Fruit fly (Drosophila melanogaster) whole organism, pupa: ENCODE data around the gene Gdap1.

Source experiments
- CG10348 ChIP-seq: fragments of 200-800 bp; sonication (Bioruptor generic); IDR thresholded peaks from 2 replicates; pipeline ENCODE4 v1.3.6; 2022; ENCODE audit warnings: missing biosample characterization, missing genetic modification characterization
- CG12605 ChIP-seq: fragments of 200-800 bp; sonication (Bioruptor generic); IDR thresholded peaks from 2 replicates; pipeline ENCODE4 v1.3.6; 2022; ENCODE audit warnings: missing biosample characterization, missing genetic modification characterization
- CG13204 ChIP-seq: fragments of 200-800 bp; sonication (Bioruptor generic); optimal IDR thresholded peaks from 2 replicates; lab custom pipeline; 2018; ENCODE audit warnings: missing biosample characterization, mild to moderate bottlenecking, missing genetic modification characterization, moderate library complexity
- CG14655 ChIP-seq: fragments of 200-800 bp; sonication (Bioruptor generic); optimal IDR thresholded peaks from 3 replicates; lab custom pipeline; 2017; ENCODE audit warnings: mild to moderate bottlenecking, missing biosample characterization, missing genetic modification reagents, missing genetic modification characterization
- CG15710 ChIP-seq: fragments of 200-800 bp; sonication (Bioruptor generic); optimal IDR thresholded peaks from 2 replicates; lab custom pipeline; 2018; ENCODE audit warnings: missing biosample characterization, mild to moderate bottlenecking, missing genetic modification characterization, moderate library complexity
- CG17806 ChIP-seq: fragments of 200-800 bp; sonication (Bioruptor generic); optimal IDR thresholded peaks from 2 replicates; lab custom pipeline; 2018; ENCODE audit warnings: missing biosample characterization, mild to moderate bottlenecking, missing genetic modification characterization, moderate library complexity
- CG32121 ChIP-seq: fragments of 200-800 bp; sonication (Bioruptor generic); IDR thresholded peaks from 2 replicates; pipeline ENCODE4 v1.3.6; 2022; ENCODE audit warnings: missing biosample characterization, missing genetic modification characterization
- CG34367 ChIP-seq: fragments of 200-800 bp; sonication (Bioruptor generic); optimal IDR thresholded peaks from 2 replicates; lab custom pipeline; 2018; ENCODE audit warnings: missing biosample characterization, mild to moderate bottlenecking, missing genetic modification characterization
- CG4496 ChIP-seq: fragments of 200-800 bp; sonication (Bioruptor generic); IDR thresholded peaks from 3 replicates; pipeline ENCODE4 v1.3.6; 2022; ENCODE audit warnings: missing biosample characterization, missing genetic modification characterization
- CG8159 ChIP-seq: fragments of 200-800 bp; sonication (Bioruptor generic); optimal IDR thresholded peaks from 3 replicates; lab custom pipeline; 2018; ENCODE audit warnings: missing biosample characterization, mild to moderate bottlenecking, missing genetic modification characterization, moderate library complexity
- CG8301 ChIP-seq: fragments of 200-800 bp; sonication (Bioruptor generic); optimal IDR thresholded peaks from 2 replicates; lab custom pipeline; 2018; ENCODE audit warnings: missing biosample characterization, mild to moderate bottlenecking, missing genetic modification characterization
- CG9948 ChIP-seq: fragments of 200-800 bp; sonication (Bioruptor generic); optimal IDR thresholded peaks from 2 replicates; lab custom pipeline; 2018; ENCODE audit warnings: missing biosample characterization, mild to moderate bottlenecking, missing genetic modification characterization, moderate library complexity
- D1 ChIP-seq: fragments of 200-800 bp; sonication (Bioruptor generic); optimal IDR thresholded peaks from 2 replicates; lab custom pipeline; 2018; ENCODE audit warnings: missing biosample characterization, mild to moderate bottlenecking, missing genetic modification characterization, moderate library complexity
- EcR ChIP-seq: fragments of 200-800 bp; sonication (Bioruptor generic); optimal IDR thresholded peaks from 3 replicates; lab custom pipeline; 2019; ENCODE audit warnings: missing biosample characterization, missing genetic modification characterization, mild to moderate bottlenecking, moderate library complexity, missing genetic modification reagents
- Ets98B ChIP-seq: fragments of 200-800 bp; sonication (Bioruptor generic); IDR thresholded peaks from 2 replicates; pipeline ENCODE4 v1.3.6; 2022; ENCODE audit warnings: missing biosample characterization, missing genetic modification characterization
- Pif1A ChIP-seq: fragments of 200-800 bp; sonication (Bioruptor generic); optimal IDR thresholded peaks from 3 replicates; lab custom pipeline; 2016; ENCODE audit warnings: missing biosample characterization, missing genetic modification characterization
- Pif1B ChIP-seq: fragments of 200-800 bp; sonication (Bioruptor generic); optimal IDR thresholded peaks from 3 replicates; lab custom pipeline; 2016; ENCODE audit warnings: missing biosample characterization, missing genetic modification characterization
- Snoo ChIP-seq: fragments of 200-800 bp; sonication (Bioruptor generic); optimal IDR thresholded peaks from 3 replicates; lab custom pipeline; 2017; ENCODE audit warnings: missing biosample characterization, mild to moderate bottlenecking, missing genetic modification characterization, inconsistent platforms
- fd96Ca ChIP-seq: fragments of 200-800 bp; sonication (Bioruptor generic); IDR thresholded peaks from 3 replicates; pipeline ENCODE4 v1.3.6; 2022; ENCODE audit warnings: missing biosample characterization, missing genetic modification characterization
- gl ChIP-seq: fragments of 200-800 bp; sonication (Bioruptor generic); optimal IDR thresholded peaks from 2 replicates; lab custom pipeline; 2018; ENCODE audit warnings: missing biosample characterization, mild to moderate bottlenecking, missing genetic modification characterization
- rn ChIP-seq: fragments of 200-800 bp; sonication (Bioruptor generic); IDR thresholded peaks from 2 replicates; pipeline ENCODE4 v1.3.6; 2022; ENCODE audit warnings: missing biosample characterization, missing genetic modification characterization

Gene Gdap1

DNA sequence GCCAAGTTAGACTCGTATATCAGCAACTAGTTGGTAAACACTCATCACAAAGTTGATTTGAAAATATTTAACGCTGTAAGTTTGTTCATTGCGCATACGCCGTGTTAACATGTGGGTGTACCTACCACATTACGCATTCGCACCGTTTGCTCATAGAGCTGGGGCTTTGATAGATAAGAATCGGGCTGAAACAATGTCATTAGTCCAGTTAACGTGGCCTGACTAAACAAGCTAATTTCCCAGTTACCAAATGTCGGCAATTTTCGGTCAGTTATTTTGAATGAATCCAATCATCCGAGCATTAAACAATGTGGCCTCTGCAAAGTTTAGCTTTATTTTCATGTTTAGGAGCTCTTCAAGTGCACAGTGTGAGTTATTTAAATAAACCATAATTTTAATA lies 12.6 kb upstream of the Gdap1 start, which contains the start of gene CG4597:
Gene CG4597, plus strand, starts transcription at position 301 of the 400 bp plus-strand sequence.
- no peak for TF ChIP-seq gl
- TF ChIP-seq Snoo (tag; lab: Kevin White, UChicago) = no peak
- TF ChIP-seq fd96Ca (GFP tag; lab: Robert Waterston, UW) = no peak
- TF ChIP-seq CG13204 (GFP tag; lab: Kevin White, UChicago) = no peak
- TF ChIP-seq EcR (GFP tag; lab: Kevin White, UChicago) = no peak
- TF ChIP-seq CG34367 (tag; lab: Kevin White, UChicago) = no peak
- no peak for TF ChIP-seq CG9948 (tag; lab: Kevin White, UChicago)
- no peak for TF ChIP-seq CG8159 (tag; lab: Kevin White, UChicago)
- no peak for TF ChIP-seq Pif1A (GFP tag; lab: Kevin White, UChicago)
- TF ChIP-seq Ets98B = no peak
- no peak for TF ChIP-seq CG4496 (GFP tag; lab: Robert Waterston, UW)
- no peak for TF ChIP-seq Pif1B (GFP tag; lab: Kevin White, UChicago)
- no peak for TF ChIP-seq CG15710 (tag; lab: Kevin White, UChicago)
- no peak for TF ChIP-seq rn (GFP tag; lab: Robert Waterston, UW)
- TF ChIP-seq CG14655 (GFP tag; lab: Kevin White, UChicago) = no peak
- no peak for TF ChIP-seq CG8301 (tag; lab: Kevin White, UChicago)
- TF ChIP-seq D1 (tag; lab: Kevin White, UChicago) = no peak
- no peak for TF ChIP-seq CG32121

DNA sequence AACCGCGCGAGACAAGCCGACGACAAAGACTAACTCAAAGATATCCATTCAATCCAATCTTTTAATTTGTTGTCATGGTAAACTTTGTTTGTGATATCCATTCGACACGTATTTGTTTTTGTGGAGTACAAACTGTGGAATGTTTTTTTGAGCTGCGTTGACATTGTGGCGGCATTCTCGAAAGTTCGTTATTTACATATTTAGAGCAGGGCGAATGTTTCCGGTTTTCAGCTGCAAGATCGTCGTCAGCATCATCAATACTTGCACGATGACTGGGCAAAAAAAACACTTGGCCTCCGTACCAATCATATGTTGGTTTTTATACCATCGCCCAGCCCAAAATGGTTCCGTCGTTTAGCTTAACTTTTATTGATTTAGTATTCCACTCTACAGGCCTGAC lies 11.2 kb upstream of the Gdap1 start:
- no peak for TF ChIP-seq rn (GFP tag; lab: Robert Waterston, UW)
- no peak for TF ChIP-seq Ets98B
- TF ChIP-seq CG9948 (tag; lab: Kevin White, UChicago) = no peak
- TF ChIP-seq CG17806 = no peak
- TF ChIP-seq CG32121 = no peak
- TF ChIP-seq gl = no peak
- TF ChIP-seq CG34367 (tag; lab: Kevin White, UChicago) = no peak
- TF ChIP-seq CG14655 (GFP tag; lab: Kevin White, UChicago) = no peak
- TF ChIP-seq CG12605 (GFP tag; lab: Robert Waterston, UW) = no peak
- no peak for TF ChIP-seq CG15710 (tag; lab: Kevin White, UChicago)
- TF ChIP-seq CG10348 (GFP tag; lab: Robert Waterston, UW) = no peak
- no peak for TF ChIP-seq Snoo (tag; lab: Kevin White, UChicago)
- TF ChIP-seq Pif1A (GFP tag; lab: Kevin White, UChicago) = no peak
- TF ChIP-seq CG8301 (tag; lab: Kevin White, UChicago) = no peak
- TF ChIP-seq CG8159 (tag; lab: Kevin White, UChicago) = no peak

DNA sequence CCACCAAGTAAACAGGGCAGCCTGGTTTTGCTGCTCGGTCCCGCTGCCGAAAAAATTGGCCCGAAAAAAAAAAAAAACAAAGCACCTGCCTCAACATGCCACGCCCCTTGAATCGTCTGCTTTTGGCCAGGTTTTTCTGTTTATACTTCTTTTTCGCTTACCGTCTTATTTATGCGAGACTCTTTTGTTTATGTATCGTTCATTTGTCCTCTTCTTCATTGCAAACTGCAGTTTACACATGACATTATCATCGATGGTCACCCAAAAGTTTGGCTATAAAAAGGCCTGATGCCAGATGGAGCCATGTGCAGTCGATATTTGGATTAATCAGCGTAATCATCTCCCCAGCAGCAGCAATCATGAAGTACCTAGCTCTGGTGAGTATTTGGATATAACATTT lies 10.5 kb upstream of the Gdap1 start, which contains the start of gene CG15212:
Gene CG15212, plus strand, starts transcription at position 301 of the 400 bp plus-strand sequence.
- TF ChIP-seq rn (GFP tag; lab: Robert Waterston, UW) (no peak), CG14655 (GFP tag; lab: Kevin White, UChicago) (no peak), CG12605 (GFP tag; lab: Robert Waterston, UW) (no peak), D1 (tag; lab: Kevin White, UChicago) (no peak), Snoo (tag; lab: Kevin White, UChicago) (no peak), CG4496 (GFP tag; lab: Robert Waterston, UW) (no peak), CG34367 (tag; lab: Kevin White, UChicago) (no peak), CG8301 (tag; lab: Kevin White, UChicago) (no peak), Ets98B (no peak), CG15710 (tag; lab: Kevin White, UChicago) (no peak)

DNA sequence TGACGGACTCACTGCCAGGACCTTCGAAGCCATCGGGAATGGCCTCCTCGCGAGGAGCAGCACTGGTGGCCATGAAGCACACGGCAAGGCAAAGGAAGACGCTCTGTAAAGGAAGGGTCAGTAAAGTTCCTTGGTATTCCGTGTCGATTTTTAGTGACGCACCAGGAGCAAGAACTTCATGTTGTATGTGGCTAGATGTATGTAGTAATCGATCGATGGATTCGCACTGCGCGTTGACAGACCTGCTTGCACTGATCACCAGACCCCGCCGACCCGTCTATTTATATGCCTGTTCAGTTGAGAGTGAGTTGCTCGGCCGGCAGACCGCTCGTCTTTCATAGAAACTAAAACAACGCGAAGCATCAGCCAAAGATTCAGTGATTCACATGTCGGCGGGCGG lies 8.8 kb upstream of the Gdap1 start, which contains the start of gene CG15213:
Gene CG15213, minus strand, starts transcription at position 255 of the 400 bp plus-strand sequence.
- no peak for TF ChIP-seq CG15710 (tag; lab: Kevin White, UChicago)
- TF ChIP-seq CG17806 = no peak
- no peak for TF ChIP-seq EcR (GFP tag; lab: Kevin White, UChicago)
- no peak for TF ChIP-seq CG9948 (tag; lab: Kevin White, UChicago)
- no peak for TF ChIP-seq Pif1A (GFP tag; lab: Kevin White, UChicago)
- TF ChIP-seq Snoo (tag; lab: Kevin White, UChicago) = no peak
- no peak for TF ChIP-seq CG14655 (GFP tag; lab: Kevin White, UChicago)
- no peak for TF ChIP-seq Ets98B
- no peak for TF ChIP-seq CG13204 (GFP tag; lab: Kevin White, UChicago)
- no peak for TF ChIP-seq CG32121
- no peak for TF ChIP-seq fd96Ca (GFP tag; lab: Robert Waterston, UW)
- no peak for TF ChIP-seq Pif1B (GFP tag; lab: Kevin White, UChicago)
- TF ChIP-seq CG8159 (tag; lab: Kevin White, UChicago) = no peak
- no peak for TF ChIP-seq CG10348 (GFP tag; lab: Robert Waterston, UW)
- no peak for TF ChIP-seq CG8301 (tag; lab: Kevin White, UChicago)
- TF ChIP-seq CG34367 (tag; lab: Kevin White, UChicago) = no peak
- TF ChIP-seq CG4496 (GFP tag; lab: Robert Waterston, UW) = no peak
- TF ChIP-seq rn (GFP tag; lab: Robert Waterston, UW) = no peak
- no peak for TF ChIP-seq CG12605 (GFP tag; lab: Robert Waterston, UW)

DNA sequence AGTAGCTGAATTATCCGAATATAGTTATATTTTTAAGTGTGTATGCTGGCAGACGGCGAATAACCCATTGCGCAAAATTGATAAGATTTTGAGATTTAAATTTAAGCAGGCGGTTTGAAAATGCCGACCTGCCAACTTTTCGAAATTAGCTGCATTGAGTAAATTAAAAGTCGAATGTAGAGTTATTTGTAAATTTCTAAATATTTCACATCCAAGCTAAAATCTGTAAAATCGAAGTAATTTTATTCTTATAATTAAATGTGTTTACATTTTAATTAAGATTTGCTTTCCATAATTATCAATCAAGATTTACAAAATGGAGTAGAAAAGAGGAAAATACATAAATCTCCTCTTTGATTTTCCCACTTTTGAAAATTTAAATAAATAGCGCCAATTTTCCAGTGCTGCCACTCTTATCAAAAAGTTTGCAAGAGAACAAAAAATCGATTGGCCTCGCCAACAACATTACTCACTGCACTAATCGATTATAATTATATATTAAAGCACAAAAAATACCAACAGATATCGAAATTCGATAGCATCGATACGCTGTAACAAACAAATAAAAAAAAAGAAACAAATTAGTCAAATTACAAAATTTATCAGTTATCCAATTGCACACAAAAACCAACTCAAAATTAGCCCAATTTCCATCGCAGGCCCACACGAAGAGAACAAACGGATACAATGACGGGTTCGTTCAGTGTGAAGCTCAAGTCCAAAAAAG lies 7.9 kb upstream of the Gdap1 start, which contains the start of gene Yod1:
Gene Yod1, plus strand, starts transcription at position 168 of the 727 bp plus-strand sequence.
- TF ChIP-seq CG17806 = no peak
- TF ChIP-seq CG32121 = peak; percentile 8; the same call in 1 of the 2 replicates
- no peak for TF ChIP-seq Pif1A (GFP tag; lab: Kevin White, UChicago)
- 0 out of 2 replicates have a peak, but pooled peaks have one; percentile 12 for TF ChIP-seq CG12605 (GFP tag; lab: Robert Waterston, UW)
- no peak for TF ChIP-seq CG8301 (tag; lab: Kevin White, UChicago)
- TF ChIP-seq EcR (GFP tag; lab: Kevin White, UChicago) = peak; percentile 88
- TF ChIP-seq Ets98B = peak; percentile 19; the same call in 1 of the 2 replicates
- TF ChIP-seq gl = peak; percentile 33
